Fruit fly (Drosophila melanogaster) whole organism, embryonic: ENCODE data around the gene CG12594.

Experiments used
- B-H1 ChIP-seq: fragments of 200-800 bp; sonication (Bioruptor generic); IDR thresholded peaks from 3 replicates; pipeline ENCODE4 v1.3.6; 2022; ENCODE audit warnings: missing biosample characterization, missing genetic modification characterization
- BEAF-32 ChIP-seq: fragments of 200-800 bp; sonication (Bioruptor generic); optimal IDR thresholded peaks from 3 replicates; lab custom pipeline; 2017; ENCODE audit warnings: missing biosample characterization, missing genetic modification characterization, mild to moderate bottlenecking, moderate library complexity, missing genetic modification reagents
- Bteb2 ChIP-seq: fragments of 200-800 bp; sonication (Bioruptor generic); optimal IDR thresholded peaks from 2 replicates; lab custom pipeline; 2016; ENCODE audit warnings: missing biosample characterization, missing genetic modification characterization
- CG12391 ChIP-seq: fragments of 200-800 bp; sonication (Bioruptor generic); optimal IDR thresholded peaks from 3 replicates; lab custom pipeline; 2018; ENCODE audit warnings: missing biosample characterization, mild to moderate bottlenecking, missing genetic modification characterization, moderate library complexity
- CG14050 ChIP-seq: fragments of 200-800 bp; sonication (Bioruptor generic); IDR thresholded peaks from 3 replicates; pipeline ENCODE4 v1.3.6; 2022; ENCODE audit warnings: missing biosample characterization, missing genetic modification characterization
- CG15514 ChIP-seq: fragments of 200-800 bp; sonication (Bioruptor generic); optimal IDR thresholded peaks from 3 replicates; lab custom pipeline; 2017; ENCODE audit warnings: missing biosample characterization, missing genetic modification characterization, mild to moderate bottlenecking, moderate library complexity, missing genetic modification reagents
- CG15601 ChIP-seq: fragments of 200-800 bp; sonication (Bioruptor generic); optimal IDR thresholded peaks from 3 replicates; lab custom pipeline; 2019; ENCODE audit warnings: missing biosample characterization, mild to moderate bottlenecking, missing genetic modification characterization, moderate library complexity
- CG18599 ChIP-seq: fragments of 200-800 bp; sonication (Bioruptor generic); optimal IDR thresholded peaks from 3 replicates; lab custom pipeline; 2017; ENCODE audit warnings: missing biosample characterization, missing genetic modification characterization, mild to moderate bottlenecking, moderate library complexity, missing genetic modification reagents
- CG3407 ChIP-seq: fragments of 200-800 bp; sonication (Bioruptor generic); optimal IDR thresholded peaks from 2 replicates; lab custom pipeline; 2018; ENCODE audit warnings: missing biosample characterization, mild to moderate bottlenecking, missing genetic modification characterization
- CG3726 ChIP-seq: fragments of 200-800 bp; sonication (Bioruptor generic); IDR thresholded peaks from 3 replicates; pipeline ENCODE4, ENCODE4 v1.3.6; 2022; ENCODE audit warnings: missing biosample characterization, missing genetic modification characterization
- CG4820 ChIP-seq: fragments of 200-800 bp; sonication (Bioruptor generic); optimal IDR thresholded peaks from 3 replicates; lab custom pipeline; 2016; ENCODE audit warnings: missing biosample characterization, missing genetic modification characterization
- CG6654 ChIP-seq: fragments of 200-800 bp; sonication (Bioruptor generic); optimal IDR thresholded peaks from 2 replicates; lab custom pipeline; 2017; ENCODE audit warnings: missing biosample characterization, mild to moderate bottlenecking, missing genetic modification characterization
- CG6689 ChIP-seq: fragments of 200-800 bp; sonication (Bioruptor generic); IDR thresholded peaks from 2 replicates; pipeline ENCODE4 v1.3.6; 2022; ENCODE audit warnings: missing biosample characterization, missing genetic modification characterization
- CG7963 ChIP-seq: fragments of 200-800 bp; sonication (Bioruptor generic); IDR thresholded peaks from 3 replicates; pipeline ENCODE4 v1.3.6; 2022; ENCODE audit warnings: missing biosample characterization, missing genetic modification characterization; ENCODE audit not compliant: partially characterized antibody
- CG9797 ChIP-seq: fragments of 200-800 bp; sonication (Bioruptor generic); optimal IDR thresholded peaks from 3 replicates; lab custom pipeline; 2018; ENCODE audit warnings: missing biosample characterization, mild to moderate bottlenecking, missing genetic modification characterization
- CG9817 ChIP-seq: fragments of 200-800 bp; sonication (Bioruptor generic); optimal IDR thresholded peaks from 2 replicates; lab custom pipeline; 2018; ENCODE audit warnings: missing biosample characterization, mild to moderate bottlenecking, missing genetic modification characterization, moderate library complexity
- D19B ChIP-seq: fragments of 200-800 bp; sonication (Bioruptor generic); optimal IDR thresholded peaks from 2 replicates; lab custom pipeline; 2017; ENCODE audit warnings: missing biosample characterization, mild to moderate bottlenecking, missing genetic modification characterization
- Dll ChIP-seq: fragments of 200-800 bp; sonication (Bioruptor generic); IDR thresholded peaks from 4 replicates; pipeline ENCODE4 v1.3.6; 2022; ENCODE audit warnings: missing biosample characterization, missing genetic modification characterization; ENCODE audit not compliant: partially characterized antibody
- Ets65A ChIP-seq: fragments of 200-800 bp; sonication (Bioruptor generic); peaks from one replicate; lab custom pipeline; 2016; ENCODE audit warnings: missing biosample characterization, missing genetic modification characterization
- Hr78 ChIP-seq, 2 experiments: fragments of 200-800 bp in 1 of 2; fragments of >200 bp in 1 of 2; sonication (Bioruptor generic) in 1 of 2; optimal IDR thresholded peaks; 2 replicates each; lab custom pipeline; 2017 to 2019; ENCODE audit warnings: missing biosample characterization in 2 of 2, missing genetic modification characterization in 2 of 2, mild to moderate bottlenecking in 1 of 2, moderate library complexity in 1 of 2
- Lhr ChIP-seq: fragments of 200-800 bp; sonication (Bioruptor generic); optimal IDR thresholded peaks from 3 replicates; lab custom pipeline; 2017; ENCODE audit warnings: mild to moderate bottlenecking, missing biosample characterization, missing genetic modification reagents, missing genetic modification characterization
- MBD-R2 ChIP-seq: fragments of 200-800 bp; sonication (Bioruptor generic); IDR thresholded peaks from 2 replicates; pipeline ENCODE4 v1.3.6; 2022; ENCODE audit warnings: missing biosample characterization, missing genetic modification characterization
- Max ChIP-seq: fragments of 200-800 bp; sonication (Bioruptor generic); optimal IDR thresholded peaks from 2 replicates; lab custom pipeline; 2016; ENCODE audit warnings: missing biosample characterization, mild to moderate bottlenecking, missing genetic modification characterization
- Nf-YA ChIP-seq: fragments of 200-800 bp; sonication (Bioruptor generic); IDR thresholded peaks from 2 replicates; pipeline ENCODE4 v1.3.6; 2022; ENCODE audit warnings: missing biosample characterization, missing genetic modification characterization
- Sry-β ChIP-seq: fragments of 200-800 bp; sonication (Bioruptor generic); optimal IDR thresholded peaks from 2 replicates; lab custom pipeline; 2018; ENCODE audit warnings: missing biosample characterization, mild to moderate bottlenecking, missing genetic modification characterization, moderate library complexity
- abd-A ChIP-seq: fragments of 200-800 bp; sonication (Bioruptor generic); optimal IDR thresholded peaks from 3 replicates; lab custom pipeline; 2019; ENCODE audit warnings: missing biosample characterization, mild to moderate bottlenecking, missing genetic modification characterization, moderate library complexity
- ato ChIP-seq: fragments of 200-800 bp; sonication (Bioruptor generic); IDR thresholded peaks from 2 replicates; pipeline ENCODE4 v1.3.6; 2022; ENCODE audit warnings: missing biosample characterization, missing genetic modification characterization; ENCODE audit not compliant: partially characterized antibody
- cato ChIP-seq: fragments of 200-800 bp; sonication (Bioruptor generic); optimal IDR thresholded peaks from 2 replicates; lab custom pipeline; 2016; ENCODE audit warnings: missing biosample characterization, missing genetic modification characterization, borderline replicate concordance
- crp ChIP-seq, 2 experiments: fragments of 200-800 bp; sonication (Bioruptor generic); optimal IDR thresholded peaks; 2 replicates in 1 of 2; 3 replicates in 1 of 2; lab custom pipeline; 2017; ENCODE audit warnings: missing biosample characterization in 2 of 2, missing genetic modification characterization in 2 of 2, mild to moderate bottlenecking in 1 of 2, moderate library complexity in 1 of 2
- dm ChIP-seq: fragments of 200-800 bp; sonication (Bioruptor generic); optimal IDR thresholded peaks from 3 replicates; lab custom pipeline; 2016; ENCODE audit warnings: missing biosample characterization, missing genetic modification characterization
- fru ChIP-seq: fragments of >200 bp; optimal IDR thresholded peaks from 2 replicates; lab custom pipeline; 2017
- grau ChIP-seq: fragments of 200-800 bp; optimal IDR thresholded peaks from 3 replicates; lab custom pipeline; 2019; ENCODE audit warnings: missing biosample characterization, mild to moderate bottlenecking, missing genetic modification characterization, moderate library complexity
- hb ChIP-seq: fragments of 200-800 bp; sonication (Bioruptor generic); IDR thresholded peaks from 3 replicates; pipeline ENCODE4 v1.3.6; 2022; ENCODE audit warnings: missing biosample characterization, missing genetic modification characterization; ENCODE audit not compliant: partially characterized antibody
- hbn ChIP-seq: fragments of 200-800 bp; sonication (Bioruptor generic); IDR thresholded peaks from 2 replicates; pipeline ENCODE4 v1.3.6; 2022; ENCODE audit warnings: missing biosample characterization, missing genetic modification characterization; ENCODE audit not compliant: partially characterized antibody
- lola ChIP-seq, 3 experiments: fragments of >200 bp in 2 of 3; fragments of 200-800 bp in 1 of 3; sonication (Bioruptor generic) in 1 of 3; optimal IDR thresholded peaks; 2 replicates each; lab custom pipeline; 2017 to 2019; ENCODE audit warnings: missing biosample characterization in 3 of 3, missing genetic modification characterization in 3 of 3, mild to moderate bottlenecking in 1 of 3, moderate library complexity in 1 of 3
- maf-S ChIP-seq: fragments of 200-800 bp; sonication (Bioruptor generic); optimal IDR thresholded peaks from 2 replicates; lab custom pipeline; 2016; ENCODE audit warnings: missing biosample characterization, missing genetic modification characterization
- nmo ChIP-seq: fragments of 200-800 bp; sonication (Bioruptor generic); optimal IDR thresholded peaks from 2 replicates; lab custom pipeline; 2018; ENCODE audit warnings: missing biosample characterization, mild to moderate bottlenecking, missing genetic modification characterization, moderate library complexity
- onecut ChIP-seq: fragments of 200-800 bp; sonication (Bioruptor generic); IDR thresholded peaks from 2 replicates; pipeline ENCODE4 v1.3.6; 2022; ENCODE audit warnings: missing biosample characterization, missing genetic modification characterization
- phol ChIP-seq: fragments of 200-800 bp; sonication (Bioruptor generic); optimal IDR thresholded peaks from 3 replicates; lab custom pipeline; 2018; ENCODE audit warnings: missing biosample characterization, mild to moderate bottlenecking, missing genetic modification characterization, moderate library complexity
- pnt ChIP-seq: fragments of 200-800 bp; sonication (Bioruptor generic); optimal IDR thresholded peaks from 3 replicates; lab custom pipeline; 2016; ENCODE audit warnings: missing biosample characterization, missing genetic modification characterization
- row ChIP-seq: fragments of 200-800 bp; sonication (Bioruptor generic); IDR thresholded peaks from 3 replicates; pipeline ENCODE4 v1.3.6; 2022; ENCODE audit warnings: missing biosample characterization, missing genetic modification characterization
- sens ChIP-seq: fragments of 200-800 bp; sonication (Bioruptor generic); peaks from one replicate; lab custom pipeline; 2016; ENCODE audit warnings: missing biosample characterization, missing genetic modification characterization
- sna ChIP-seq: fragments of 200-800 bp; sonication (Bioruptor generic); IDR thresholded peaks from 2 replicates; pipeline ENCODE4 v1.3.6; 2022; ENCODE audit warnings: missing biosample characterization, missing genetic modification characterization; ENCODE audit not compliant: partially characterized antibody
- stwl ChIP-seq: fragments of 200-800 bp; sonication (Bioruptor generic); optimal IDR thresholded peaks from 3 replicates; lab custom pipeline; 2018; ENCODE audit warnings: missing biosample characterization, mild to moderate bottlenecking, missing genetic modification characterization, moderate library complexity
- sug ChIP-seq: fragments of 200-800 bp; optimal IDR thresholded peaks from 2 replicates; lab custom pipeline; 2019; ENCODE audit warnings: missing biosample characterization, mild to moderate bottlenecking, missing genetic modification characterization, moderate library complexity
- unc-4 ChIP-seq: fragments of 200-800 bp; sonication (Bioruptor generic); IDR thresholded peaks from 2 replicates; pipeline ENCODE4 v1.3.6; 2022; ENCODE audit warnings: missing biosample characterization, missing genetic modification characterization; ENCODE audit not compliant: partially characterized antibody

CG12594 gene

DNA sequence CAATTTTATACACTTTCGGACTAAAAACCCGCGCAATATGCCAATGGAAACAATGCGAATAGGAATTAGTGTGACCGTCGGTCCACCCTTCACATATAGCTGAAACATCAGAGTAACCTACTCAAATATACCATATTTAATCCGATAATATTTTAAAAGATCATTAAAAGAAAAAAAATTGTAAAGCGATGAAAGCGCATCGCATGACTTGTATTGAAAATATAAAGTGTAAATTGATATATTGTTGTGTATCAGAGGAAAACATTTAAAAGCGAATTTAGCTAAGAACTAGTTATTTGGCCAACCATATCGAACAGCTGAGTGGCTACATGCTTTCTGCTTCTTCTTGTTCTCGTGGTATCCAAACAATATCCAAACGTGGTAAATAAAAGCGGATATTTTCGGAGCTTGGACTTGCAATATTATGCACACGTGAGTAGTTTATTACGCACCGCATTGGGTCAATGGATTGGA is 20.2 kb downstream of the CG12594 start, which contains the start of the genes Blm and CG14722 (continued):
- TF ChIP-seq unc-4 (GFP tag; lab: Robert Waterston, UW) (peak; percentile 45; the same call in 1 of the 2 replicates), ato (GFP tag; lab: Robert Waterston, UW) (0 out of 2 replicates have a peak, but pooled peaks have one; percentile 11), row (peak; percentile 71), nmo (peak; percentile 46), CG6689 (GFP tag; lab: Robert Waterston, UW) (no peak), CG3726 (no peak), Bteb2 (GFP tag; lab: Kevin White, UChicago) (no peak), crp (GFP tag; optimal IDR thresholded peaks at IDR 0.05; lab: Kevin White, UChicago) (peak; percentile 46 to 91), maf-S (GFP tag; lab: Kevin White, UChicago) (no peak), CG9817 (tag; lab: Kevin White, UChicago) (no peak), dm (GFP tag; lab: Kevin White, UChicago) (peak; percentile 83), Hr78 (GFP tag; optimal IDR thresholded peaks at IDR 0.05; lab: Kevin White, UChicago) (no peak), Max (GFP tag; lab: Kevin White, UChicago) (peak; percentile 73), fru (no peak), D19B (GFP tag; lab: Kevin White, UChicago) (no peak), Sry-β (GFP tag; lab: Kevin White, UChicago) (peak; percentile 89), sug (tag; lab: Kevin White, UChicago) (no peak), lola (GFP tag; optimal IDR thresholded peaks at IDR 0.05; lab: Kevin White, UChicago) (no peak), CG15514 (peak; percentile 91), Ets65A (GFP tag; lab: Kevin White, UChicago) (peak; percentile 46), Nf-YA (no peak), CG12391 (tag; lab: Kevin White, UChicago) (no peak), sna (GFP tag; lab: Robert Waterston, UW) (0 out of 2 replicates have a peak, but pooled peaks have one; percentile 25), CG6654 (no peak), CG15601 (no peak), phol (peak; percentile 55), CG9797 (GFP tag; lab: Kevin White, UChicago) (peak; percentile 75), CG3407 (no peak), BEAF-32 (GFP tag; lab: Kevin White, UChicago) (peak; percentile 61), CG14050 (no peak), MBD-R2 (GFP tag; lab: Robert Waterston, UW) (peak; percentile 68; the same call in 1 of the 2 replicates), onecut (no peak), abd-A (tag; lab: Kevin White, UChicago) (no peak), sens (GFP tag; lab: Kevin White, UChicago) (peak; percentile 63), cato (GFP tag; lab: Kevin White, UChicago) (no peak)

DNA sequence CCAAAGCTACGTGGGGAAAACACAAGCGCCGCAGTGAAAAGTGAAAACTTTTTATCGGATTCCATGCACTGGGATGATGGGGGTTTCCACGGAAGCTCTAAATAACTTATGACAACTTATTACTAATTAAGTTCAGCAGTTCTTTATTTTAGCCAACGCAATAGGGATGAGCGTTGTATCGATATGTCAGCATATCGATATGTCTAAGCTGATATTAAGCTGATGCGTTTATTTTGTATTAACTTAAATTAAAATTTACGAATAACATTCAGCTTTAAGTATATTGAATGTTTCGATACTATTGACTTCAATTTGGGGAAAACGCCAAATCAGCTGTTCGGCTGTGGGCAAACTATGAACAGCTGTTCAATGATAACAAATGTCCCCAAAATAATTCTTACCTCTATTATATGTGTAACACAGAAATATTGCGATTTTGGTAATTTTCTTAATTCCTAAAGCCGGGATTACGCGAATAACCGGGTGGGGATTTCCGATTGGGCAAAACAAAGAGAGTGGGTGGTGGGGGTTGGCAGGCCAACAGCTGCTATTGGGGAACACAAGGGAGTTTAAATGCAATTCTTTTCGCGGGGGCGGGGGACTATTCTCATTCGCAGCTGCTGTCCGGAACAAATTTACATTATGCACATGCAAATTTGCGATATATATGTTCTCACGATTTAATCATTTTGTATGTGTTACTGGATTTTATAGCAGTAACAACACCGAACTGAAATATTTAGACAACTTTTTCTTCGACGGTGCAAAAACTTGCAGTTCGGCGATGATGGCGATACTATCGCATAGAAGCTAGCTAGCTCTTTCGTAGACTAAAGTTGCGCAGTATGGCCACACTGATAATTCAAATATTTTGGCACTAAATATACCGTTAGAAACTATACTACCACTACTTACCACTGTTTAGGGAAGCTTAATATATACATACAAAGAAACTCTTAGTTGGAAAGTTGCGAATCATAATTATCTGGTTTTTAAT is 28.1 kb downstream of the CG12594 start, which contains the start of gene CG6923:
CG6923 (minus strand) TSS at position 733 of the 997 bp plus-strand sequence.
- TF ChIP-seq CG18599 (GFP tag; lab: Kevin White, UChicago) (no peak), grau (tag; lab: Kevin White, UChicago) (no peak), Dll (GFP tag; lab: Robert Waterston, UW) (peak; percentile 86), stwl (tag; lab: Kevin White, UChicago) (peak; percentile 29), hbn (peak; percentile 87), row (peak; percentile 70), Sry-β (GFP tag; lab: Kevin White, UChicago) (peak; percentile 31), B-H1 (GFP tag; lab: Robert Waterston, UW) (no peak), CG7963 (GFP tag; lab: Robert Waterston, UW) (peak; percentile 87), nmo (peak; percentile 42), hb (GFP tag; lab: Robert Waterston, UW) (peak; percentile 87), CG4820 (GFP tag; lab: Kevin White, UChicago) (no peak), pnt (GFP tag; lab: Kevin White, UChicago) (no peak), crp (GFP tag; optimal IDR thresholded peaks at IDR 0.05; lab: Kevin White, UChicago) (peak; percentile 27 to 82), Lhr (GFP tag; lab: Kevin White, UChicago) (peak; percentile 24)
